Worm (Caenorhabditis elegans) whole organism, L4 larva: ENCODE measurements around the gene B0507.9.
A peak's percentile ranks its signal among the peaks of the same experiment; 100 is the strongest.

Experiments used
- F26F4.8 ChIP-seq: fragments of 200-800 bp; sonication (Bioruptor generic); conservative IDR thresholded peaks from 2 replicates; pipeline ENCODE4 v1.3.6; 2022; ENCODE audit warnings: missing genetic modification characterization, missing compliant biosample characterization
- F37D6.2 ChIP-seq: sonication (generic microtip); optimal IDR thresholded peaks from 2 replicates; lab custom pipeline; 2016; ENCODE audit warnings: mild to moderate bottlenecking, missing genetic modification characterization, missing compliant biosample characterization
- R02D3.7 ChIP-seq: fragments of 150-350 bp; sonication (generic microtip); optimal IDR thresholded peaks from 3 replicates; lab custom pipeline; 2014; ENCODE audit warnings: missing biosample characterization, missing genetic modification characterization
- Y48G9A.11 ChIP-seq: fragments of 200-800 bp; sonication (Bioruptor generic); IDR thresholded peaks from 2 replicates; pipeline ENCODE4 v1.3.6; 2022; ENCODE audit warnings: missing genetic modification reagents, missing genetic modification characterization, missing compliant biosample characterization
- Y5F2A.4 ChIP-seq: fragments of 200-800 bp; sonication (Bioruptor generic); optimal IDR thresholded peaks from 2 replicates; lab custom pipeline; 2018; ENCODE audit warnings: mild to moderate bottlenecking, missing genetic modification characterization, missing compliant biosample characterization
- arid-1 ChIP-seq: fragments of 200-800 bp; sonication (Bioruptor generic); conservative IDR thresholded peaks from 2 replicates; pipeline ENCODE4 v1.3.6; 2022; ENCODE audit warnings: missing genetic modification reagents, missing genetic modification characterization, missing compliant biosample characterization
- ceh-44 ChIP-seq: fragments of 200-800 bp; sonication (Bioruptor generic); IDR thresholded peaks from 2 replicates; pipeline ENCODE4 v1.3.6; 2022; ENCODE audit warnings: missing genetic modification reagents, missing genetic modification characterization, missing compliant biosample characterization
- ceh-82 ChIP-seq: sonication (generic microtip); optimal IDR thresholded peaks from 2 replicates; lab custom pipeline; 2017; ENCODE audit warnings: missing biosample characterization, missing genetic modification characterization
- ces-1 ChIP-seq: fragments of 150-350 bp; sonication (generic microtip); optimal IDR thresholded peaks from 4 replicates; lab custom pipeline; 2014; ENCODE audit warnings: missing biosample characterization, missing genetic modification reagents, missing genetic modification characterization
- cey-2 ChIP-seq: sonication (generic microtip); optimal IDR thresholded peaks from 3 replicates; lab custom pipeline; 2017; ENCODE audit warnings: missing genetic modification characterization, mild to moderate bottlenecking, missing compliant biosample characterization, antibody characterized with exemption, borderline replicate concordance; ENCODE audit not compliant: insufficient read depth
- ctbp-1 ChIP-seq: fragments of 200-800 bp; sonication (Bioruptor generic); IDR thresholded peaks from 2 replicates; pipeline ENCODE4 v1.3.6; 2022; ENCODE audit warnings: missing genetic modification reagents, missing genetic modification characterization, missing compliant biosample characterization
- dmd-6 ChIP-seq: fragments of 200-800 bp; sonication (Bioruptor generic); IDR thresholded peaks from 2 replicates; pipeline ENCODE4 v1.3.6; 2022; ENCODE audit warnings: missing genetic modification reagents, missing genetic modification characterization, missing compliant biosample characterization
- dmd-8 ChIP-seq: fragments of 200-800 bp; sonication (Bioruptor generic); IDR thresholded peaks from 2 replicates; pipeline ENCODE4 v1.3.6; 2022; ENCODE audit warnings: missing genetic modification characterization, missing compliant biosample characterization
- dpl-1 ChIP-seq: fragments of 150-350 bp; optimal IDR thresholded peaks from 2 replicates; lab custom pipeline; 2014; ENCODE audit warnings: missing biosample characterization, missing genetic modification reagents, missing genetic modification characterization
- dve-1 ChIP-seq: sonication (generic microtip); optimal IDR thresholded peaks from 2 replicates; lab custom pipeline; 2017; ENCODE audit warnings: antibody characterized with exemption, mild to moderate bottlenecking, missing genetic modification characterization, missing compliant biosample characterization; ENCODE audit not compliant: insufficient read depth
- egl-27 ChIP-seq: sonication (generic microtip); optimal IDR thresholded peaks from 3 replicates; lab custom pipeline; 2017; ENCODE audit warnings: missing biosample characterization, missing genetic modification reagents, missing genetic modification characterization
- fkh-10 ChIP-seq: fragments of 150-350 bp; optimal IDR thresholded peaks from 2 replicates; lab custom pipeline; 2014; ENCODE audit warnings: missing biosample characterization, missing genetic modification reagents, missing genetic modification characterization
- fos-1 ChIP-seq: fragments of 150-350 bp; optimal IDR thresholded peaks from 2 replicates; lab custom pipeline; 2014; ENCODE audit warnings: missing biosample characterization, missing genetic modification characterization
- gei-8 ChIP-seq: fragments of 200-800 bp; sonication (Bioruptor generic); optimal IDR thresholded peaks from 2 replicates; lab custom pipeline; 2018; ENCODE audit warnings: mild to moderate bottlenecking, missing genetic modification characterization, missing compliant biosample characterization
- hif-1 ChIP-seq, 2 experiments: sonication (generic microtip); optimal IDR thresholded peaks; 2 replicates each; lab custom pipeline; 2016 to 2017; ENCODE audit warnings: missing compliant biosample characterization in 2 of 2, missing genetic modification characterization in 2 of 2, missing genetic modification reagents in 2 of 2, missing genotype in 2 of 2, mild to moderate bottlenecking in 1 of 2
- hlh-30 ChIP-seq: sonication (generic microtip); optimal IDR thresholded peaks from 2 replicates; lab custom pipeline; 2017; ENCODE audit warnings: antibody characterized with exemption, mild to moderate bottlenecking, missing genetic modification characterization, missing compliant biosample characterization; ENCODE audit not compliant: insufficient read depth
- hmg-1.1 ChIP-seq: fragments of 200-800 bp; sonication (Bioruptor generic); IDR thresholded peaks from 2 replicates; pipeline ENCODE4 v1.3.6; 2022; ENCODE audit warnings: missing genetic modification reagents, missing genetic modification characterization, missing compliant biosample characterization
- lim-7 ChIP-seq: fragments of 200-800 bp; sonication (Bioruptor generic); IDR thresholded peaks from 2 replicates; pipeline ENCODE4 v1.3.6; 2022; ENCODE audit warnings: missing genetic modification characterization, missing compliant biosample characterization
- lin-13 ChIP-seq: fragments of 150-350 bp; optimal IDR thresholded peaks from 2 replicates; lab custom pipeline; 2014; ENCODE audit warnings: missing biosample characterization, missing genetic modification reagents, missing genetic modification characterization
- lin-15B ChIP-seq: fragments of 150-350 bp; sonication (generic microtip); optimal IDR thresholded peaks from 3 replicates; lab custom pipeline; 2014; ENCODE audit warnings: missing biosample characterization, missing genetic modification characterization
- madf-5 ChIP-seq, 2 experiments: fragments of 200-800 bp; sonication (Bioruptor generic); IDR thresholded peaks; 2 replicates each; pipeline ENCODE4 v1.3.6; 2022; ENCODE audit warnings: missing compliant biosample characterization in 2 of 2, missing genetic modification characterization in 2 of 2
- madf-9 ChIP-seq: fragments of 200-800 bp; sonication (Bioruptor generic); conservative IDR thresholded peaks from 2 replicates; pipeline ENCODE4 v1.3.6; 2022; ENCODE audit warnings: missing genetic modification reagents, missing genetic modification characterization, missing compliant biosample characterization
- mdl-1 ChIP-seq, 2 experiments: fragments of 150-350 bp in 1 of 2; sonication (generic microtip) in 1 of 2; optimal IDR thresholded peaks; 2 replicates each; lab custom pipeline; 2014 to 2017; ENCODE audit warnings: missing biosample characterization in 2 of 2, missing genetic modification characterization in 2 of 2
- mdt-29 ChIP-seq: fragments of 200-800 bp; sonication (Bioruptor generic); IDR thresholded peaks from 2 replicates; pipeline ENCODE4 v1.3.6; 2022; ENCODE audit warnings: missing genetic modification reagents, missing genetic modification characterization, missing compliant biosample characterization
- mep-1 ChIP-seq: fragments of 150-350 bp; sonication (generic microtip); optimal IDR thresholded peaks from 3 replicates; lab custom pipeline; 2014; ENCODE audit warnings: missing biosample characterization, missing genetic modification characterization
- mes-2 ChIP-seq: sonication (generic microtip); optimal IDR thresholded peaks from 2 replicates; lab custom pipeline; 2016; ENCODE audit warnings: missing genotype, mild to moderate bottlenecking, missing genetic modification characterization, missing compliant biosample characterization; ENCODE audit not compliant: poor library complexity, severe bottlenecking
- mxl-2 ChIP-seq: fragments of 200-800 bp; sonication (Bioruptor generic); conservative IDR thresholded peaks from 2 replicates; pipeline ENCODE4 v1.3.6; 2022; ENCODE audit warnings: missing genetic modification reagents, missing genetic modification characterization, missing compliant biosample characterization
- nhr-10 ChIP-seq: fragments of 150-350 bp; optimal IDR thresholded peaks from 2 replicates; lab custom pipeline; 2014; ENCODE audit warnings: missing biosample characterization, missing genetic modification characterization
- nhr-11 ChIP-seq: fragments of 150-350 bp; optimal IDR thresholded peaks from 2 replicates; lab custom pipeline; 2014; ENCODE audit warnings: missing biosample characterization, missing genetic modification characterization
- nhr-25 ChIP-seq: sonication (generic microtip); optimal IDR thresholded peaks from 2 replicates; lab custom pipeline; 2017; ENCODE audit warnings: missing genetic modification characterization, mild to moderate bottlenecking, missing compliant biosample characterization, antibody characterized with exemption, moderate library complexity, borderline replicate concordance; ENCODE audit not compliant: insufficient read depth
- nhr-28 ChIP-seq: fragments of 150-350 bp; optimal IDR thresholded peaks from 2 replicates; lab custom pipeline; 2014; ENCODE audit warnings: missing biosample characterization, missing genetic modification characterization
- nhr-42 ChIP-seq: fragments of 200-800 bp; sonication (Bioruptor generic); IDR thresholded peaks from 2 replicates; pipeline ENCODE4 v1.3.6; 2022; ENCODE audit warnings: missing genetic modification characterization, missing compliant biosample characterization
- nhr-76 ChIP-seq: fragments of 150-350 bp; optimal IDR thresholded peaks from 2 replicates; lab custom pipeline; 2014; ENCODE audit warnings: missing biosample characterization, missing genetic modification characterization
- pqm-1 ChIP-seq: sonication (generic microtip); optimal IDR thresholded peaks from 2 replicates; lab custom pipeline; 2017; ENCODE audit warnings: missing biosample characterization, missing genetic modification characterization
- rbr-2 ChIP-seq: sonication (generic microtip); optimal IDR thresholded peaks from 2 replicates; lab custom pipeline; 2016; ENCODE audit warnings: missing genotype, missing genetic modification characterization, missing compliant biosample characterization
- saeg-2 ChIP-seq: fragments of 200-800 bp; sonication (Bioruptor generic); IDR thresholded peaks from 2 replicates; pipeline ENCODE4 v1.3.6; 2022; ENCODE audit warnings: missing genetic modification reagents, missing genetic modification characterization, missing compliant biosample characterization
- set-16 ChIP-seq: fragments of 200-800 bp; sonication (Bioruptor generic); IDR thresholded peaks from 2 replicates; pipeline ENCODE4 v1.3.6; 2022; ENCODE audit warnings: missing genetic modification reagents, missing genetic modification characterization, missing compliant biosample characterization
- skn-1 ChIP-seq: fragments of 150-350 bp; optimal IDR thresholded peaks from 2 replicates; lab custom pipeline; 2014; ENCODE audit warnings: missing biosample characterization, missing genetic modification characterization
- snpc-1.2 ChIP-seq: fragments of 200-800 bp; sonication (Bioruptor generic); IDR thresholded peaks from 2 replicates; pipeline ENCODE4 v1.3.6; 2022; ENCODE audit warnings: missing genetic modification reagents, missing genetic modification characterization, missing compliant biosample characterization
- spr-3 ChIP-seq: fragments of 200-800 bp; sonication (Bioruptor generic); optimal IDR thresholded peaks from 2 replicates; lab custom pipeline; 2018; ENCODE audit warnings: mild to moderate bottlenecking, missing genetic modification characterization, missing compliant biosample characterization
- tag-97 ChIP-seq: fragments of 200-800 bp; sonication (Bioruptor generic); IDR thresholded peaks from 2 replicates; pipeline ENCODE4 v1.3.6; 2022; ENCODE audit warnings: missing genetic modification characterization, missing compliant biosample characterization
- unc-39 ChIP-seq: sonication (generic microtip); optimal IDR thresholded peaks from 2 replicates; lab custom pipeline; 2017; ENCODE audit warnings: missing biosample characterization, missing genetic modification characterization
- unc-62 ChIP-seq, 3 experiments: fragments of 150-350 bp in 1 of 3; sonication (generic microtip); optimal IDR thresholded peaks in 2 of 3; peaks in 1 of 3; 1 replicate in 1 of 3; 2 replicates in 2 of 3; lab custom pipeline; 2014 to 2017; ENCODE audit warnings: missing biosample characterization in 3 of 3, missing genetic modification characterization in 3 of 3, missing genetic modification reagents in 3 of 3, missing genotype in 1 of 3
- zag-1 ChIP-seq: fragments of 150-350 bp; optimal IDR thresholded peaks from 2 replicates; lab custom pipeline; 2014; ENCODE audit warnings: missing biosample characterization, missing genetic modification characterization
- zip-11 ChIP-seq: fragments of 200-800 bp; sonication (Bioruptor generic); IDR thresholded peaks from 2 replicates; pipeline ENCODE4 v1.3.6; 2022; ENCODE audit warnings: missing genetic modification characterization, missing compliant biosample characterization
- ztf-11 ChIP-seq: fragments of 150-350 bp; optimal IDR thresholded peaks from 2 replicates; lab custom pipeline; 2014; ENCODE audit warnings: missing biosample characterization, missing genetic modification characterization

Gene B0507.9

ce11 chrV:8768481-8768959 is 2.7 kb upstream of the B0507.9 start, which contains the start of gene B0507.3 (continued):
- TF ChIP-seq egl-27 (tag; lab: Kevin White, UChicago): no peak
- TF ChIP-seq nhr-28 (tag; lab: Kevin White, UChicago): peak; percentile 95
- no peak for TF ChIP-seq mep-1 (tag; lab: Kevin White, UChicago)
- no peak for TF ChIP-seq fkh-10 (GFP tag; lab: Kevin White, UChicago)
- no peak for TF ChIP-seq F37D6.2 (tag; lab: Kevin White, UChicago)
- no peak for TF ChIP-seq skn-1 (tag; lab: Kevin White, UChicago)
- TF ChIP-seq dmd-6 (GFP tag; lab: Robert Waterston, UW): peak; percentile 99
- no peak for TF ChIP-seq zag-1 (tag; lab: Kevin White, UChicago)
- TF ChIP-seq dpl-1 (GFP tag; lab: Kevin White, UChicago): no peak
- no peak for TF ChIP-seq saeg-2
- TF ChIP-seq nhr-25 (tag; lab: Kevin White, UChicago): no peak
- no peak for TF ChIP-seq tag-97 (GFP tag; lab: Robert Waterston, UW)
- TF ChIP-seq cey-2 (tag; lab: Kevin White, UChicago): peak; percentile 70
- no peak for TF ChIP-seq mes-2 (tag; lab: Kevin White, UChicago)
- TF ChIP-seq ceh-44 (GFP tag; lab: Robert Waterston, UW): no peak
- TF ChIP-seq hif-1 (tag; optimal IDR thresholded peaks at IDR 0.05; lab: Kevin White, UChicago): no peak
- TF ChIP-seq Y48G9A.11 (GFP tag; lab: Robert Waterston, UW): no peak
- TF ChIP-seq mdl-1 (tag; optimal IDR thresholded peaks at IDR 0.05; lab: Kevin White, UChicago): peak in 1 of 2 experiments; percentile 3
- TF ChIP-seq ces-1: no peak
- no peak for TF ChIP-seq mxl-2 (GFP tag; lab: Robert Waterston, UW)
- no peak for TF ChIP-seq lin-15B (tag; lab: Kevin White, UChicago)
- no peak for TF ChIP-seq unc-39
- no peak for TF ChIP-seq ctbp-1 (GFP tag; lab: Robert Waterston, UW)
- TF ChIP-seq gei-8 (GFP tag; lab: Kevin White, UChicago): peak; percentile 17
- no peak for TF ChIP-seq nhr-76 (tag; lab: Kevin White, UChicago)
- peak; percentile 93 for TF ChIP-seq dve-1 (tag; lab: Kevin White, UChicago)
- no peak for TF ChIP-seq mdt-29 (GFP tag; lab: Robert Waterston, UW)
- peak; percentile 100 for TF ChIP-seq pqm-1 (tag; lab: Kevin White, UChicago)
- no peak for TF ChIP-seq hmg-1.1 (GFP tag; lab: Robert Waterston, UW)
- no peak for TF ChIP-seq lim-7 (GFP tag; lab: Robert Waterston, UW)
- TF ChIP-seq ceh-82 (tag; lab: Kevin White, UChicago): no peak
- no peak for TF ChIP-seq F26F4.8 (GFP tag; lab: Robert Waterston, UW)
- TF ChIP-seq lin-13 (GFP tag; lab: Kevin White, UChicago): no peak
- TF ChIP-seq nhr-10 (tag; lab: Kevin White, UChicago): no peak
- no peak for TF ChIP-seq Y5F2A.4
- TF ChIP-seq dmd-8: no peak
- TF ChIP-seq spr-3: no peak
- TF ChIP-seq ztf-11: no peak
- no peak for TF ChIP-seq R02D3.7 (tag; lab: Kevin White, UChicago)
- no peak for TF ChIP-seq nhr-11 (tag; lab: Kevin White, UChicago)
- no peak for TF ChIP-seq fos-1 (tag; lab: Kevin White, UChicago)
- TF ChIP-seq unc-62 (GFP tag; optimal IDR thresholded peaks at IDR 0.05 in 1 of 2; lab: Kevin White, UChicago): peak; percentile 13 to 25
- no peak for TF ChIP-seq unc-62 (tag; optimal IDR thresholded peaks at IDR 0.05; lab: Kevin White, UChicago)
- 0 out of 2 replicates have a peak, but pooled peaks have one; percentile 49 for TF ChIP-seq nhr-42 (GFP tag; lab: Robert Waterston, UW)
- TF ChIP-seq madf-5 (GFP tag; IDR thresholded peaks at IDR 0.05; lab: Robert Waterston, UW): no peak
- TF ChIP-seq snpc-1.2 (GFP tag; lab: Robert Waterston, UW): no peak
- TF ChIP-seq set-16 (GFP tag; lab: Robert Waterston, UW): no peak
- TF ChIP-seq arid-1 (GFP tag; lab: Robert Waterston, UW): no peak
- TF ChIP-seq rbr-2 (tag; lab: Kevin White, UChicago): no peak
- no peak for TF ChIP-seq zip-11 (GFP tag; lab: Robert Waterston, UW)
- no peak for TF ChIP-seq madf-9 (GFP tag; lab: Robert Waterston, UW)
- TF ChIP-seq hlh-30: peak; percentile 51
